Fruit fly (Drosophila melanogaster) whole organism, adult: Measurements from ENCODE around the gene CG10140.

Source experiments
- CG11617 ChIP-seq: fragments of 200-800 bp; sonication (Bioruptor generic); optimal IDR thresholded peaks from 2 replicates; lab custom pipeline; 2017; ENCODE audit warnings: mild to moderate bottlenecking, missing biosample characterization, missing genetic modification reagents, missing genetic modification characterization
- CG12768 ChIP-seq: fragments of 200-800 bp; sonication (Bioruptor generic); optimal IDR thresholded peaks from 2 replicates; lab custom pipeline; 2017; ENCODE audit warnings: missing biosample characterization, missing genetic modification characterization, mild to moderate bottlenecking, moderate library complexity, missing genetic modification reagents
- CG14711 ChIP-seq: fragments of 200-800 bp; sonication (Bioruptor generic); optimal IDR thresholded peaks from 2 replicates; lab custom pipeline; 2018; ENCODE audit warnings: missing biosample characterization, mild to moderate bottlenecking, missing genetic modification characterization, moderate library complexity
- CG1620 ChIP-seq: fragments of 200-800 bp; sonication (Bioruptor generic); optimal IDR thresholded peaks from 2 replicates; lab custom pipeline; 2016; ENCODE audit warnings: missing biosample characterization, missing genetic modification characterization
- CG33017 ChIP-seq: fragments of 200-800 bp; sonication (Bioruptor generic); optimal IDR thresholded peaks from 2 replicates; lab custom pipeline; 2018; ENCODE audit warnings: missing biosample characterization, mild to moderate bottlenecking, missing genetic modification characterization, moderate library complexity
- CG5204 ChIP-seq: fragments of 200-800 bp; sonication (Bioruptor generic); optimal IDR thresholded peaks from 2 replicates; lab custom pipeline; 2016; ENCODE audit warnings: missing biosample characterization, missing genetic modification characterization
- CG7045 ChIP-seq: fragments of 200-800 bp; sonication (Bioruptor generic); optimal IDR thresholded peaks from 2 replicates; lab custom pipeline; 2017; ENCODE audit warnings: missing biosample characterization, mild to moderate bottlenecking, missing genetic modification characterization
- CG7101 ChIP-seq: fragments of 200-800 bp; sonication (Bioruptor generic); optimal IDR thresholded peaks from 2 replicates; lab custom pipeline; 2018; ENCODE audit warnings: missing biosample characterization, mild to moderate bottlenecking, missing genetic modification characterization, moderate library complexity
- Clk ChIP-seq: fragments of 200-800 bp; sonication (Bioruptor generic); optimal IDR thresholded peaks from 2 replicates; lab custom pipeline; 2017; ENCODE audit warnings: missing biosample characterization, missing genetic modification characterization
- Crg-1 ChIP-seq: fragments of 200-800 bp; sonication (Bioruptor generic); optimal IDR thresholded peaks from 2 replicates; lab custom pipeline; 2016; ENCODE audit warnings: missing biosample characterization, missing genetic modification characterization
- Hr96 ChIP-seq: fragments of 200-800 bp; sonication (Bioruptor generic); optimal IDR thresholded peaks from 2 replicates; lab custom pipeline; 2016; ENCODE audit warnings: missing biosample characterization, missing genetic modification characterization
- Mnt ChIP-seq: fragments of 200-800 bp; sonication (Bioruptor generic); optimal IDR thresholded peaks from 2 replicates; lab custom pipeline; 2016; ENCODE audit warnings: missing biosample characterization, mild to moderate bottlenecking, missing genetic modification characterization
- bab1 ChIP-seq: fragments of 200-800 bp; sonication (Bioruptor generic); optimal IDR thresholded peaks from 3 replicates; lab custom pipeline; 2019; ENCODE audit warnings: missing biosample characterization, mild to moderate bottlenecking, missing genetic modification characterization, moderate library complexity
- cic ChIP-seq: fragments of 200-800 bp; sonication (Bioruptor generic); optimal IDR thresholded peaks from 2 replicates; lab custom pipeline; 2017; ENCODE audit warnings: missing biosample characterization, mild to moderate bottlenecking, missing genetic modification characterization, moderate library complexity
- cnc ChIP-seq, 2 experiments: fragments of >200 bp; optimal IDR thresholded peaks; 2 replicates each; lab custom pipeline; 2017
- kay ChIP-seq: fragments of 200-800 bp; sonication (Bioruptor generic); peaks from one replicate; lab custom pipeline; 2016; ENCODE audit warnings: missing biosample characterization, missing genetic modification characterization, borderline replicate concordance
- ovo ChIP-seq: fragments of 200-800 bp; sonication (Bioruptor generic); optimal IDR thresholded peaks from 2 replicates; lab custom pipeline; 2016; ENCODE audit warnings: missing biosample characterization, missing genetic modification characterization
- pad ChIP-seq: fragments of 200-800 bp; sonication (Bioruptor generic); optimal IDR thresholded peaks from 3 replicates; lab custom pipeline; 2017; ENCODE audit warnings: missing biosample characterization, missing genetic modification characterization, mild to moderate bottlenecking, moderate library complexity, missing genetic modification reagents
- tj ChIP-seq: fragments of 200-800 bp; sonication (Bioruptor generic); optimal IDR thresholded peaks from 3 replicates; lab custom pipeline; 2017; ENCODE audit warnings: missing biosample characterization, mild to moderate bottlenecking, missing genetic modification characterization, moderate library complexity
- toe ChIP-seq: fragments of 200-800 bp; sonication (Bioruptor generic); optimal IDR thresholded peaks from 2 replicates; lab custom pipeline; 2016; ENCODE audit warnings: missing biosample characterization, missing genetic modification characterization

CG10140 gene

dm6 chr3L:13452281-13452680, 12.0 kb upstream of the CG10140 start:
- TF ChIP-seq ovo, result no peak
- TF ChIP-seq cic (GFP tag; lab: Kevin White, UChicago), result no peak
- no peak for TF ChIP-seq Mnt (GFP tag; lab: Kevin White, UChicago)
- no peak for TF ChIP-seq CG33017 (tag; lab: Kevin White, UChicago)
- no peak for TF ChIP-seq CG5204 (GFP tag; lab: Kevin White, UChicago)
- no peak for TF ChIP-seq CG11617 (GFP tag; lab: Kevin White, UChicago)
- no peak for TF ChIP-seq cnc (optimal IDR thresholded peaks at IDR 0.05; lab: Kevin White, UChicago)
- no peak for TF ChIP-seq bab1
- TF ChIP-seq Crg-1 (GFP tag; lab: Kevin White, UChicago), result no peak
- no peak for TF ChIP-seq CG7101 (tag; lab: Kevin White, UChicago)
- TF ChIP-seq toe (GFP tag; lab: Kevin White, UChicago), result no peak
- no peak for TF ChIP-seq Hr96 (GFP tag; lab: Kevin White, UChicago)
- no peak for TF ChIP-seq CG12768 (GFP tag; lab: Kevin White, UChicago)
- no peak for TF ChIP-seq kay
- no peak for TF ChIP-seq pad (GFP tag; lab: Kevin White, UChicago)
- TF ChIP-seq Clk (GFP tag; lab: Kevin White, UChicago), result no peak
- TF ChIP-seq CG14711 (tag; lab: Kevin White, UChicago), result no peak
- TF ChIP-seq tj (GFP tag; lab: Kevin White, UChicago), result no peak
- TF ChIP-seq CG1620 (GFP tag; lab: Kevin White, UChicago), result no peak

DNA sequence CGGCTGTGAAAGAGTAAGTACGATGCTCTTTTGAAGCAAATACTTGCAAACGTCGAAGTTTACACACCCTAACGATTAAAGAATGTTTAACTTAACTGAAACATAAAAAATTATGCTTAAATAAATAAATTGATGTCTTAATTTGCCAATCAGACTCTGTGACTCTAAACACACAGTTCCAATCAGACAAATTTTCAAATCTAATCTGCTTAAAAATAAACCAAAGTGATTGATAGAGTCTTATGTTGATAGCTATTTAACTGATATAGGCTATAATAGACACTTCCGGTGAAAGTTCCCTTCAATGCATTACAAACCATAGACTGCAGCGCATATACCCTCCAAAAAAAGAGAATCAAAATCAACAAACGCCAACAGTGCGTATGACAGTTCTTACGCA, 11.3 kb upstream of the CG10140 start:
- TF ChIP-seq CG7045 (GFP tag; lab: Kevin White, UChicago), result no peak
- TF ChIP-seq ovo, result no peak
- TF ChIP-seq Clk (GFP tag; lab: Kevin White, UChicago), result no peak
- no peak for TF ChIP-seq kay
- TF ChIP-seq CG7101 (tag; lab: Kevin White, UChicago), result no peak

DNA sequence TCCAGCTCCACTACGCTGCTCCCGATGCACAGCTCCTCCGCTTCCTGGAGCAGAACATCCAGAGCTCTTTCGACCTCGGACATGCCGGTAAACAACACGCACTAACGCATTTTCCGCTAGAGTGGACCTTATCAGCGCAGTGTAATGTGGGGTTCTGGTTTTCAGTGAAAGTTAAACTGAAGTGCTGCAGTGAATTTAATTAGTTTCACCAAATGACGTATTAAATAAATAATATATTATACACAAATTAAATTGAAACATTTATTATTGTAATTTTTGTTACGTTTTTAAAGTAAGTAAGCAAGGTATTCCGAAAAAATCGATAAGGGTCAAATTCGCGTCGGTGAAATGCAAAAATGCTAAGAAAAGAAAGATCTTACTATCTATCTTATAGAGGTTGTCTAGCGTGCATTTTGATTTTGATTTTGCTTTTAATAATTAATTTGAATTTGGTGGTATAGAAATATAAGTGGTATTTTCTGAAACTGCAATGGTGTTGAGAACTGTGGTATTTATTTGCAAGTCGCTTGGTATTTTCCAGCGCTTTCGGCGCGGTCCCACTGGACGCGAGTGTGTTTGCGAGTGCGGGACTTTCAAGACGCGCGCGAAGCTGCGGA, 10.0 kb upstream of the CG10140 start, which contains the start of the genes JMJD7 and CG10738:
Gene JMJD7, minus strand, starts transcription at position 107 of the 617 bp plus-strand sequence.
Gene CG10738, plus strand, starts transcription at position 594 of the 617 bp plus-strand sequence.
- no peak for TF ChIP-seq kay
- no peak for TF ChIP-seq CG11617 (GFP tag; lab: Kevin White, UChicago)
- peak; percentile 62 for TF ChIP-seq CG14711 (tag; lab: Kevin White, UChicago)
- no peak for TF ChIP-seq toe (GFP tag; lab: Kevin White, UChicago)
- no peak for TF ChIP-seq cic (GFP tag; lab: Kevin White, UChicago)
- TF ChIP-seq cnc (optimal IDR thresholded peaks at IDR 0.05; lab: Kevin White, UChicago), result no peak
- peak; percentile 70 for TF ChIP-seq CG7101 (tag; lab: Kevin White, UChicago)
- peak; percentile 71 for TF ChIP-seq CG12768 (GFP tag; lab: Kevin White, UChicago)
- no peak for TF ChIP-seq CG1620 (GFP tag; lab: Kevin White, UChicago)
- TF ChIP-seq Clk (GFP tag; lab: Kevin White, UChicago), result peak; percentile 26
- peak; percentile 20 for TF ChIP-seq CG5204 (GFP tag; lab: Kevin White, UChicago)
- TF ChIP-seq tj (GFP tag; lab: Kevin White, UChicago), result no peak
- peak; percentile 76 for TF ChIP-seq CG7045 (GFP tag; lab: Kevin White, UChicago)
- TF ChIP-seq bab1, result peak; percentile 78
- no peak for TF ChIP-seq Hr96 (GFP tag; lab: Kevin White, UChicago)
- no peak for TF ChIP-seq CG33017 (tag; lab: Kevin White, UChicago)
- TF ChIP-seq pad (GFP tag; lab: Kevin White, UChicago), result peak; percentile 8

DNA sequence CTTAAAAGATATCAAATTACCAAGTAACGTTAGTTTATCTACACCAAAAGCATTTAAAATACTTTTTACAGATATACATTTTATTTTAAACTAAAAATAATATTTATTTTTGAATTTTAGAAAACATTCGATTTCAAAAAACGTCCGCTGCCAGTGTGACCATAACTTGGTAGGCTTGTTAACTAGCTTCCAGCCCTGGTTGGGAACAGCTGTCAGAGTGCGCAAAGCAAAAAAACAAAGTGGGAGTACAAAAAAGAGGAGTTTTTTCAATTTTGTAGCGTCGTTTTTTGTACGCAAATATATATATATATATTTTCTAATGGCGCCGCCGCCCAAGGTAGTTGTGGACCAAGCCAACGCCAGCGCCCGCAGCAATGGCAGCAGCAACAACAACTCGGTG, 2.1 kb upstream of the CG10140 start, which contains the start of gene cmb:
Gene cmb, plus strand, starts transcription at position 195 of the 400 bp plus-strand sequence.
- TF ChIP-seq kay (peak; percentile 71), CG5204 (GFP tag; lab: Kevin White, UChicago) (no peak), bab1 (peak; percentile 36), cnc (optimal IDR thresholded peaks at IDR 0.05; lab: Kevin White, UChicago) (no peak), CG1620 (GFP tag; lab: Kevin White, UChicago) (peak; percentile 26), CG11617 (GFP tag; lab: Kevin White, UChicago) (peak; percentile 25)

dm6 chr3L:13437654-13438053, 2.6 kb downstream of the CG10140 start, which contains the start of gene CG10725:
CG10725 (plus strand) TSS chr3L:13437954.
- no peak for TF ChIP-seq Crg-1 (GFP tag; lab: Kevin White, UChicago)
- TF ChIP-seq bab1, result no peak
- TF ChIP-seq cnc (optimal IDR thresholded peaks at IDR 0.05; lab: Kevin White, UChicago), result no peak
- no peak for TF ChIP-seq Mnt (GFP tag; lab: Kevin White, UChicago)

- TF ChIP-seq Crg-1 (GFP tag; lab: Kevin White, UChicago) (no peak), ovo (no peak), toe (GFP tag; lab: Kevin White, UChicago) (no peak), Hr96 (GFP tag; lab: Kevin White, UChicago) (no peak), tj (GFP tag; lab: Kevin White, UChicago) (no peak), cic (GFP tag; lab: Kevin White, UChicago) (no peak), cnc (optimal IDR thresholded peaks at IDR 0.05; lab: Kevin White, UChicago) (no peak), Mnt (GFP tag; lab: Kevin White, UChicago) (no peak), CG14711 (tag; lab: Kevin White, UChicago) (no peak), Clk (GFP tag; lab: Kevin White, UChicago) (no peak), kay (no peak), CG12768 (GFP tag; lab: Kevin White, UChicago) (no peak), pad (GFP tag; lab: Kevin White, UChicago) (no peak), CG5204 (GFP tag; lab: Kevin White, UChicago) (no peak), CG33017 (tag; lab: Kevin White, UChicago) (no peak)
Measured at dm6 chr3L:13437036-13437435, 3.2 kb downstream of the CG10140 start, which contains the start of gene CG10154. CG10154 (minus strand) TSS chr3L:13437136.
